Fruit fly (Drosophila melanogaster) whole organism, wandering third instar larva: Measurements from ENCODE around the gene dsf.

Experiments used
- Abd-B ChIP-seq: fragments of >200 bp; optimal IDR thresholded peaks from 2 replicates; lab custom pipeline; 2017; ENCODE audit warnings: missing biosample characterization, missing genetic modification characterization
- CG32264 ChIP-seq: fragments of 200-800 bp; sonication (Bioruptor generic); optimal IDR thresholded peaks from 2 replicates; lab custom pipeline; 2016; ENCODE audit warnings: missing biosample characterization, missing genetic modification characterization
- CrebA ChIP-seq: fragments of 200-800 bp; sonication (Bioruptor generic); optimal IDR thresholded peaks from 2 replicates; lab custom pipeline; 2016; ENCODE audit warnings: missing biosample characterization, mild to moderate bottlenecking, missing genetic modification characterization, borderline replicate concordance
- Dfd ChIP-seq: fragments of >200 bp; optimal IDR thresholded peaks from 2 replicates; lab custom pipeline; 2017; ENCODE audit warnings: missing biosample characterization, missing genetic modification characterization
- GATAd ChIP-seq: sonication (Bioruptor generic); optimal IDR thresholded peaks from 2 replicates; lab custom pipeline; 2016; ENCODE audit warnings: missing biosample characterization, missing genetic modification characterization
- HLH106 ChIP-seq: fragments of 200-800 bp; optimal IDR thresholded peaks from 3 replicates; lab custom pipeline; 2019; ENCODE audit warnings: missing biosample characterization, mild to moderate bottlenecking, missing genetic modification characterization, moderate library complexity
- Hnf4 ChIP-seq: fragments of 200-800 bp; sonication (Bioruptor generic); optimal IDR thresholded peaks from 2 replicates; lab custom pipeline; 2016; ENCODE audit warnings: missing biosample characterization, mild to moderate bottlenecking, missing genetic modification characterization
- Hr78 ChIP-seq: fragments of >200 bp; optimal IDR thresholded peaks from 2 replicates; lab custom pipeline; 2017; ENCODE audit warnings: missing biosample characterization, missing genetic modification characterization
- Hr83 ChIP-seq: fragments of 200-300 bp; sonication (Bioruptor generic); optimal IDR thresholded peaks from 2 replicates; lab custom pipeline; 2016; ENCODE audit warnings: missing biosample characterization, mild to moderate bottlenecking, missing genetic modification characterization, moderate library complexity; ENCODE audit not compliant: poor library complexity, severe bottlenecking
- Jra ChIP-seq: sonication (Bioruptor generic); optimal IDR thresholded peaks from 2 replicates; lab custom pipeline; 2016; ENCODE audit warnings: missing biosample characterization, missing genetic modification characterization
- Mio ChIP-seq: sonication (Bioruptor generic); optimal IDR thresholded peaks from 2 replicates; lab custom pipeline; 2016; ENCODE audit warnings: missing biosample characterization, missing genetic modification characterization
- Myc ChIP-seq: fragments of >200 bp; optimal IDR thresholded peaks from 2 replicates; lab custom pipeline; 2017
- Sp1 ChIP-seq: fragments of 200-800 bp; sonication (Bioruptor generic); optimal IDR thresholded peaks from 3 replicates; lab custom pipeline; 2019; ENCODE audit warnings: missing biosample characterization, mild to moderate bottlenecking, missing genetic modification characterization, moderate library complexity
- Vsx2 ChIP-seq: fragments of 200-300, 225-300 bp; sonication (Bioruptor generic); optimal IDR thresholded peaks from 2 replicates; lab custom pipeline; 2018; ENCODE audit warnings: missing biosample characterization, missing genetic modification characterization; ENCODE audit not compliant: partially characterized antibody
- br ChIP-seq: fragments of 200-800 bp; sonication (Bioruptor generic); optimal IDR thresholded peaks from 2 replicates; lab custom pipeline; 2016; ENCODE audit warnings: missing biosample characterization, missing genetic modification characterization
- brk ChIP-seq: fragments of 200-800 bp; sonication (Bioruptor generic); optimal IDR thresholded peaks from 2 replicates; lab custom pipeline; 2016; ENCODE audit warnings: missing biosample characterization, mild to moderate bottlenecking, missing genetic modification characterization
- dmrt93B ChIP-seq: fragments of 200-800 bp; sonication (Bioruptor generic); optimal IDR thresholded peaks from 2 replicates; lab custom pipeline; 2018; ENCODE audit warnings: missing biosample characterization, mild to moderate bottlenecking, missing genetic modification characterization
- dsf ChIP-seq: sonication (Bioruptor generic); optimal IDR thresholded peaks from 2 replicates; lab custom pipeline; 2016; ENCODE audit warnings: missing biosample characterization, missing genetic modification characterization, borderline replicate concordance
- ey ChIP-seq: fragments of 200-800 bp; sonication (Bioruptor generic); optimal IDR thresholded peaks from 2 replicates; lab custom pipeline; 2016; ENCODE audit warnings: missing biosample characterization, missing genetic modification characterization
- foxo ChIP-seq, 2 experiments: fragments of 200-800 bp; sonication (Bioruptor generic); optimal IDR thresholded peaks; 2 replicates in 1 of 2; 3 replicates in 1 of 2; lab custom pipeline; 2016 to 2017; ENCODE audit warnings: missing biosample characterization in 2 of 2, missing genetic modification characterization in 2 of 2
- fru ChIP-seq: fragments of 200-800 bp; sonication (Bioruptor generic); optimal IDR thresholded peaks from 3 replicates; lab custom pipeline; 2016; ENCODE audit warnings: missing biosample characterization, mild to moderate bottlenecking, missing genetic modification characterization
- h ChIP-seq: fragments of 200-800 bp; sonication (Bioruptor generic); optimal IDR thresholded peaks from 3 replicates; lab custom pipeline; 2016; ENCODE audit warnings: missing biosample characterization, mild to moderate bottlenecking, missing genetic modification characterization
- jim ChIP-seq: fragments of 175-275, 200-325 bp; sonication (Bioruptor generic); optimal IDR thresholded peaks from 2 replicates; lab custom pipeline; 2016; ENCODE audit warnings: missing biosample characterization, mild to moderate bottlenecking, missing genetic modification characterization
- pan ChIP-seq: fragments of >200 bp; optimal IDR thresholded peaks from 2 replicates; lab custom pipeline; 2017
- psq ChIP-seq: fragments of 200-800 bp; sonication (Bioruptor generic); optimal IDR thresholded peaks from 3 replicates; lab custom pipeline; 2017; ENCODE audit warnings: missing biosample characterization, mild to moderate bottlenecking, missing genetic modification characterization, moderate library complexity
- rgr ChIP-seq: fragments of 200-800 bp; sonication (Bioruptor generic); optimal IDR thresholded peaks from 3 replicates; lab custom pipeline; 2016; ENCODE audit warnings: missing biosample characterization, mild to moderate bottlenecking, missing genetic modification characterization
- sage ChIP-seq: fragments of 200-800 bp; sonication (Bioruptor generic); optimal IDR thresholded peaks from 2 replicates; lab custom pipeline; 2016; ENCODE audit warnings: missing biosample characterization, mild to moderate bottlenecking, missing genetic modification characterization
- sv ChIP-seq: fragments of 200-800 bp; sonication (Bioruptor generic); optimal IDR thresholded peaks from 3 replicates; lab custom pipeline; 2016; ENCODE audit warnings: missing biosample characterization, missing genetic modification characterization
- tai ChIP-seq: sonication (Bioruptor generic); optimal IDR thresholded peaks from 2 replicates; lab custom pipeline; 2016; ENCODE audit warnings: missing biosample characterization, missing genetic modification characterization
- usp ChIP-seq: fragments of >200 bp; optimal IDR thresholded peaks from 2 replicates; lab custom pipeline; 2017; ENCODE audit warnings: missing biosample characterization, missing genetic modification characterization
- woc ChIP-seq: sonication (Bioruptor generic); optimal IDR thresholded peaks from 2 replicates; lab custom pipeline; 2016; ENCODE audit warnings: missing biosample characterization, mild to moderate bottlenecking, missing genetic modification characterization

The dsf gene

dm6 chr2L:5958581-5959177 is 32.9 kb downstream of the dsf start, which contains the start of gene Vm26Ac:
Gene Vm26Ac, minus strand, starts transcription at chr2L:5958631.
- TF ChIP-seq Jra (GFP tag; lab: Kevin White, UChicago) (no peak), Sp1 (no peak), Hr83 (GFP tag; lab: Kevin White, UChicago) (no peak), rgr (GFP tag; lab: Kevin White, UChicago) (no peak), fru (GFP tag; lab: Kevin White, UChicago) (no peak), CG32264 (no peak), Hr78 (GFP tag; lab: Kevin White, UChicago) (no peak), CrebA (GFP tag; lab: Kevin White, UChicago) (no peak), woc (GFP tag; lab: Kevin White, UChicago) (no peak), GATAd (GFP tag; lab: Kevin White, UChicago) (no peak), Abd-B (no peak), Dfd (GFP tag; lab: Kevin White, UChicago) (no peak), sage (GFP tag; lab: Kevin White, UChicago) (no peak), br (GFP tag; lab: Kevin White, UChicago) (no peak), psq (no peak), pan (lab: Kevin White, UChicago) (no peak), foxo (GFP tag; optimal IDR thresholded peaks at IDR 0.05; lab: Kevin White, UChicago) (no peak), h (no peak), dsf (GFP tag; lab: Kevin White, UChicago) (no peak), Hnf4 (no peak)

- no peak for TF ChIP-seq Vsx2 (GFP tag; lab: Kevin White, UChicago)
- no peak for TF ChIP-seq Hnf4
- TF ChIP-seq h: no peak
- TF ChIP-seq Hr78 (GFP tag; lab: Kevin White, UChicago): no peak
- TF ChIP-seq sv (GFP tag; lab: Kevin White, UChicago): no peak
- TF ChIP-seq, all 38 proteins: peak for 0
These were observed 34.3 kb downstream of the dsf start, which contains the start of gene Vm26Aa for dm6 chr2L:5959863-5960658. Gene Vm26Aa, minus strand, starts transcription at chr2L:5960340.

DNA sequence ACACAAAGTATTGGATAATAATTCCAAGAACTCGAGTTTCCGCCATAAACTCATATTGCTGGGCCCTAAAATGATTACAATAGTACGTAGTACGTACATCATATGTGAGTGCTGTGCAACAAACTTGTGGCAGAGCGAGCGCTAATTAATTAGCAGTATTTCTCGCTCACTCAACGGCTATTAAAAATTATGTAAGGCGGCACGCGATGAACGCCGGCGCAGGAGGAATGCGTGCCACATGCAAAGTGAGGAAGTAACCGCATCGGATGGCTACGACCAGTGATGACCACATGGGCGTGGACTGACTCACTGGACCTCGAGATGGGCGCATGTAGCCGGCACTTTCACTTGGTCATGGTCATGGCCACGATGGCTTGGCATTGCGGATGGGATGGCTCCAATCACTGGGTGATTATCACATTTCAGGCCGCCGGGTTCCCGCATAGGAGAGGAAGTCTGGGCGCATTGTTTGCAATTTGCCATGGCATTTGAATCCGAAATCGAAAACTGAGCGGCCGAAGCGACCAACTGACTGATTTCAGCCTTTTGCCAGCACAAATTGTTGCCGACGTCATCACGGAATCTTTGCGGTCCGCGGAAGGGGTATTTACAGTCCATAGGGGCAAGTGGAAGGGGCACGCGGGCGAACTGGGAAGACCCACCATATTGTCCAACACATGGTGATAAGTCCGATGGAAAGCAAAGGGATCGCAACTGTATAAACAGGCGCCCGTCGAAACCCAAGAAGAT is 35.6 kb downstream of the dsf start:
- no peak for TF ChIP-seq HLH106 (tag; lab: Kevin White, UChicago)
- TF ChIP-seq sv (GFP tag; lab: Kevin White, UChicago): no peak
- TF ChIP-seq fru (GFP tag; lab: Kevin White, UChicago): no peak
- TF ChIP-seq Hr83 (GFP tag; lab: Kevin White, UChicago): no peak
- no peak for TF ChIP-seq Mio (GFP tag; lab: Kevin White, UChicago)
- no peak for TF ChIP-seq pan (lab: Kevin White, UChicago)
- no peak for TF ChIP-seq jim (GFP tag; lab: Kevin White, UChicago)
- no peak for TF ChIP-seq foxo (GFP tag; optimal IDR thresholded peaks at IDR 0.05; lab: Kevin White, UChicago)
- TF ChIP-seq Myc: no peak
- TF ChIP-seq sage (GFP tag; lab: Kevin White, UChicago): no peak
- no peak for TF ChIP-seq dsf (GFP tag; lab: Kevin White, UChicago)
- TF ChIP-seq GATAd (GFP tag; lab: Kevin White, UChicago): no peak
- no peak for TF ChIP-seq dmrt93B
- TF ChIP-seq Vsx2 (GFP tag; lab: Kevin White, UChicago): no peak
- TF ChIP-seq ey (GFP tag; lab: Kevin White, UChicago): no peak
- TF ChIP-seq usp (GFP tag; lab: Kevin White, UChicago): no peak
- no peak for TF ChIP-seq rgr (GFP tag; lab: Kevin White, UChicago)
- no peak for TF ChIP-seq brk (GFP tag; lab: Kevin White, UChicago)
- TF ChIP-seq CG32264: no peak
- TF ChIP-seq psq: no peak
- TF ChIP-seq, all 38 proteins: peak for 0

DNA sequence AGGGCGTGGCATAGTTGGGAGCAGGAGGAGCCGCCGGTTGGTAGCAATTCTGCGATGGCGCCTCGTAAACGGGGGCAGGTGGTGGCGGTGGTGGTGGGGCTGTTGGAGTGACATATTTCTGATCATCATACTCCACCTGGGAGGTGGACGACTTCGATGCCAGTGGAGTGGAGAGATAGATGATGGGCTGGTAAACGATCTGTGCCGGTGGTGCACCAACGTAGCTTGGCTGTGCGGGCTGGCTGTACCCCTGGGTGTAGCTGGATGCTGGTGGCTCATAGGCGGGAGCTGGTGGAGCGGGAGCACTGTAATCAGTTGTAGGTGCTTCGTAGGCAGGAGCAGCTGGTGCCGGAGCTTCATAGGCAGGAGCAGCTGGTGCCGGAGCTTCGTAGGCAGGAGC is 37.5 kb downstream of the dsf start:
- no peak for TF ChIP-seq CrebA (GFP tag; lab: Kevin White, UChicago)
- TF ChIP-seq Jra (GFP tag; lab: Kevin White, UChicago): no peak
- TF ChIP-seq Vsx2 (GFP tag; lab: Kevin White, UChicago): no peak
- TF ChIP-seq Hr78 (GFP tag; lab: Kevin White, UChicago): no peak
- no peak for TF ChIP-seq pan (lab: Kevin White, UChicago)
- no peak for TF ChIP-seq usp (GFP tag; lab: Kevin White, UChicago)
- TF ChIP-seq dmrt93B: no peak
- TF ChIP-seq foxo (GFP tag; optimal IDR thresholded peaks at IDR 0.05; lab: Kevin White, UChicago): no peak
- TF ChIP-seq br (GFP tag; lab: Kevin White, UChicago): no peak
- no peak for TF ChIP-seq Sp1
- no peak for TF ChIP-seq tai (GFP tag; lab: Kevin White, UChicago)
- no peak for TF ChIP-seq sv (GFP tag; lab: Kevin White, UChicago)
- no peak for TF ChIP-seq h
- TF ChIP-seq, all 38 proteins: peak for 0
